Worm (Caenorhabditis elegans): ENCODE results near the gene glb-6.

The glb-6 gene

DNA sequence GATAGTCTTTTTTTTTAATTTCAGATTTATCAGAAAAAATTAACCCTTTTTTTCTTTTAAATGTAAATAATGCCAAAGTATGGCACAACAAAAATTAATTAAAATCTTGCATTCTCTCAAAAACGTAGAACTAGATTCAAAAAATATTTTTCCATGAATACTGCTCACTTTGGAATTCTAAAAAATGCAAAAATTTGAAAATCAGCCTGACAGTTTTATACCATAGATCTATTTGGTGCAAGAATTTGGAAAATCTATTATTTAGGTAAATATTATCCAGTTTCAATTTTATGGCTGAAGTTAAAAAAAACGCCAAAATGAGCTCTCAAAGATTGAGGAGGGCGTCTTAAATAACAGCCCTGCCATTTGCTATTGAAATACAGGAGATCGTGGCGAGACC is 9.3 kb upstream of the glb-6 start:
- no peak for TF ChIP-seq mdl-1 (tag; optimal IDR thresholded peaks at IDR 0.05)
- no peak for TF ChIP-seq sem-4 (tag; optimal IDR thresholded peaks at IDR 0.05)

DNA sequence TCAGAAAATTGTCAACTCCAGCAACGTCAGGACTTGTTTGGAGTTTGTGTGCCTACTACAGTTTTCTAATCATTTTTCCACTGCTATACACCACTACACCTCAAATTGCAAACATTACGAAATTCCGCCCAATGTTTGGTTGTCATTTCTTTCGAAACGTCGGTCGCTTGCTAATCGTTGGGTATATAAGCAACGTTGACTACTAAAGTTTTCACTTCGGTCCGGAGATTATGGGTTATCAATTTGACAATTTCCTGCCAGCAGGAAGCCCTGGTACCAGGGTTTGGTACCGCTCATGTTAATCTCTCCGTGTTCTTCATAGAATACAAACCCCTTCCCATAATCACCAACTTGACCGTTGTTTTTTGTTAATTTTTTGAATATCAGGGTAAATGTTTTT is 5.7 kb upstream of the glb-6 start:
- peak; percentile 65 for TF ChIP-seq fos-1 (tag; optimal IDR thresholded peaks at IDR 0.05)
- peak; percentile 33 to 37 for TF ChIP-seq lsy-2 (tag; optimal IDR thresholded peaks at IDR 0.05)
- TF ChIP-seq nhr-21 (tag; optimal IDR thresholded peaks at IDR 0.05) = peak; percentile 13
- TF ChIP-seq sem-4 (tag; optimal IDR thresholded peaks at IDR 0.05) = no peak
- TF ChIP-seq F13H6.1 (tag; optimal IDR thresholded peaks at IDR 0.05) = peak; percentile 45
- peak; percentile 58 for TF ChIP-seq sma-3 (GFP tag; optimal IDR thresholded peaks at IDR 0.05)
- no peak for TF ChIP-seq ztf-4 (tag; optimal IDR thresholded peaks at IDR 0.05)
- peak; percentile 62 for TF ChIP-seq gmeb-1 (tag; optimal IDR thresholded peaks at IDR 0.05)
- peak; percentile 75 for TF ChIP-seq nhr-129 (tag; optimal IDR thresholded peaks at IDR 0.05)
- no peak for TF ChIP-seq elt-3 (tag; optimal IDR thresholded peaks at IDR 0.05)
- peak; percentile 79 for TF ChIP-seq crh-2 (tag; optimal IDR thresholded peaks at IDR 0.05)
- peak; percentile 97 for TF ChIP-seq snpc-4 (tag; optimal IDR thresholded peaks at IDR 0.05)
- TF ChIP-seq lin-13 (GFP tag; optimal IDR thresholded peaks at IDR 0.05) = peak; percentile 10
- peak; percentile 41 for TF ChIP-seq sma-9 (GFP tag; optimal IDR thresholded peaks at IDR 0.05)
- no peak for TF ChIP-seq sma-9 (tag; optimal IDR thresholded peaks at IDR 0.05)
- peak; percentile 13 for TF ChIP-seq skn-1 (tag; optimal IDR thresholded peaks at IDR 0.05)

- TF ChIP-seq nhr-6 (tag; optimal IDR thresholded peaks at IDR 0.05) = no peak
- TF ChIP-seq alr-1 (tag; optimal IDR thresholded peaks at IDR 0.05) = no peak
- TF ChIP-seq Y55F3AM.14 (GFP tag; optimal IDR thresholded peaks at IDR 0.05) = no peak
- TF ChIP-seq R02D3.7 (tag; optimal IDR thresholded peaks at IDR 0.05) = no peak
Observed at ce11 chrV:5571691-5572090, 1.4 kb upstream of the glb-6 start.

- TF ChIP-seq gmeb-1 (tag; optimal IDR thresholded peaks at IDR 0.05) (no peak), lin-13 (GFP tag; optimal IDR thresholded peaks at IDR 0.05) (no peak), peb-1 (tag; optimal IDR thresholded peaks at IDR 0.05) (no peak), C34F6.9 (tag; optimal IDR thresholded peaks at IDR 0.05) (no peak), nhr-21 (tag; optimal IDR thresholded peaks at IDR 0.05) (no peak), mdl-1 (tag; optimal IDR thresholded peaks at IDR 0.05) (no peak), zag-1 (tag; optimal IDR thresholded peaks at IDR 0.05) (no peak), blmp-1 (tag; optimal IDR thresholded peaks at IDR 0.05; ENCODE audit: insufficient read depth) (no peak), fos-1 (tag; optimal IDR thresholded peaks at IDR 0.05) (no peak), ztf-4 (tag; optimal IDR thresholded peaks at IDR 0.05) (no peak), ceh-82 (tag; optimal IDR thresholded peaks at IDR 0.05) (no peak), aly-2 (tag; optimal IDR thresholded peaks at IDR 0.05) (no peak), unc-62 (GFP tag; optimal IDR thresholded peaks at IDR 0.05) (no peak), nhr-10 (tag; optimal IDR thresholded peaks at IDR 0.05) (no peak), elt-3 (tag; optimal IDR thresholded peaks at IDR 0.05) (no peak), ztf-11 (tag; optimal IDR thresholded peaks at IDR 0.05) (no peak), snpc-4 (tag; optimal IDR thresholded peaks at IDR 0.05) (no peak), sma-3 (GFP tag; optimal IDR thresholded peaks at IDR 0.05) (no peak), alr-1 (tag; optimal IDR thresholded peaks at IDR 0.05) (no peak)
Observed at ce11 chrV:5567119-5567518, 3.2 kb downstream of the glb-6 start, which contains the start of gene C18C4.7. C18C4.7 (minus strand) TSS chrV:5567219.

ce11 chrV:5559882-5560281 is 10.5 kb downstream of the glb-6 start:
- peak; percentile 0 for TF ChIP-seq F13H6.1 (tag; optimal IDR thresholded peaks at IDR 0.05)
- peak; percentile 61 for TF ChIP-seq sma-9 (GFP tag; optimal IDR thresholded peaks at IDR 0.05)
- no peak for TF ChIP-seq sma-9 (tag; optimal IDR thresholded peaks at IDR 0.05)
- TF ChIP-seq crh-2 (tag; optimal IDR thresholded peaks at IDR 0.05) = peak; percentile 84
- no peak for TF ChIP-seq nhr-6 (tag; optimal IDR thresholded peaks at IDR 0.05)
- peak; percentile 96 for TF ChIP-seq fos-1 (tag; optimal IDR thresholded peaks at IDR 0.05)
- no peak for TF ChIP-seq lin-13 (GFP tag; optimal IDR thresholded peaks at IDR 0.05)
- no peak for TF ChIP-seq Y55F3AM.14 (GFP tag; optimal IDR thresholded peaks at IDR 0.05)
- TF ChIP-seq sem-4 (tag; optimal IDR thresholded peaks at IDR 0.05) = no peak
- no peak for TF ChIP-seq gmeb-1 (tag; optimal IDR thresholded peaks at IDR 0.05)
- TF ChIP-seq nhr-21 (tag; optimal IDR thresholded peaks at IDR 0.05) = no peak
- no peak for TF ChIP-seq nhr-10 (tag; optimal IDR thresholded peaks at IDR 0.05)
- no peak for TF ChIP-seq ama-1 (optimal IDR thresholded peaks at IDR 0.05)
- TF ChIP-seq skn-1 (tag; optimal IDR thresholded peaks at IDR 0.05) = peak; percentile 53
- no peak for TF ChIP-seq R02D3.7 (tag; optimal IDR thresholded peaks at IDR 0.05)

DNA sequence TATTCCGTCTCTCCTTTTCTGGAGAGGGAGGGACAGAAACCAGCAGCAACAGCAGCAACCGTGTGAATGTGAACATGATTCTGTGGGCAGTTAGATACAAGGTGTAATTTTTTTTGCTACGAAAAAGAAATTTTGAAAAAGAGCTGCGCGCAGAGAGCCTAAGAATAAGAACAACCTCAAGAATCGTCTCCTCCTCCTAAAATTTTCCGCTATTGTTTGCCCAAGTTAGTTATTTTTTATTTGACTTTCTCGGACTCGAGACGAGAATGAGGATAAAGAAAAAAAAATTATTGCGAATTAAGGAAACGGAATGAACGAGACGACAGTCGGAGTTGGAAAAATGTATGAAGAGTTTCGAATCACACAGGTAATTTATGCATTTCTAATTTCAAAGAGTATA is 11.7 kb downstream of the glb-6 start, which contains the start of gene glb-5:
glb-5 (plus strand) TSS at position 301 of the 400 bp plus-strand sequence.
- TF ChIP-seq F13H6.1 (tag; optimal IDR thresholded peaks at IDR 0.05) (no peak), ceh-82 (tag; optimal IDR thresholded peaks at IDR 0.05) (no peak), unc-39 (tag; optimal IDR thresholded peaks at IDR 0.05) (no peak), lin-11 (tag; optimal IDR thresholded peaks at IDR 0.05) (no peak), ztf-4 (tag; optimal IDR thresholded peaks at IDR 0.05) (no peak)

Data from whole organism, L2 larva.